Worm (Caenorhabditis elegans) whole organism, L1 larva: ENCODE results near the gene str-93.

Source experiments
- dpl-1 ChIP-seq, 3 experiments: fragments of 150-350 bp in 2 of 3; sonication (generic microtip) in 1 of 3; optimal IDR thresholded peaks; 2 replicates each; lab custom pipeline; 2014 to 2017; ENCODE audit warnings: missing biosample characterization in 3 of 3, missing genetic modification characterization in 3 of 3, missing genetic modification reagents in 3 of 3
- lin-15B ChIP-seq: fragments of 150-350 bp; sonication (generic microtip); optimal IDR thresholded peaks from 3 replicates; lab custom pipeline; 2014; ENCODE audit warnings: missing biosample characterization, missing genetic modification characterization

- TF ChIP-seq dpl-1 (GFP tag; optimal IDR thresholded peaks at IDR 0.05; lab: Kevin White, UChicago) (no peak), lin-15B (tag; lab: Kevin White, UChicago) (no peak)
Measured at ce11 chrV:17694260-17694659, 21.0 kb upstream of the str-93 start.
